Fruit fly (Drosophila melanogaster): ENCODE measurements around the gene SNF4Agamma.
A peak's percentile ranks its signal among the peaks of the same experiment; 100 is the strongest.

DNA sequence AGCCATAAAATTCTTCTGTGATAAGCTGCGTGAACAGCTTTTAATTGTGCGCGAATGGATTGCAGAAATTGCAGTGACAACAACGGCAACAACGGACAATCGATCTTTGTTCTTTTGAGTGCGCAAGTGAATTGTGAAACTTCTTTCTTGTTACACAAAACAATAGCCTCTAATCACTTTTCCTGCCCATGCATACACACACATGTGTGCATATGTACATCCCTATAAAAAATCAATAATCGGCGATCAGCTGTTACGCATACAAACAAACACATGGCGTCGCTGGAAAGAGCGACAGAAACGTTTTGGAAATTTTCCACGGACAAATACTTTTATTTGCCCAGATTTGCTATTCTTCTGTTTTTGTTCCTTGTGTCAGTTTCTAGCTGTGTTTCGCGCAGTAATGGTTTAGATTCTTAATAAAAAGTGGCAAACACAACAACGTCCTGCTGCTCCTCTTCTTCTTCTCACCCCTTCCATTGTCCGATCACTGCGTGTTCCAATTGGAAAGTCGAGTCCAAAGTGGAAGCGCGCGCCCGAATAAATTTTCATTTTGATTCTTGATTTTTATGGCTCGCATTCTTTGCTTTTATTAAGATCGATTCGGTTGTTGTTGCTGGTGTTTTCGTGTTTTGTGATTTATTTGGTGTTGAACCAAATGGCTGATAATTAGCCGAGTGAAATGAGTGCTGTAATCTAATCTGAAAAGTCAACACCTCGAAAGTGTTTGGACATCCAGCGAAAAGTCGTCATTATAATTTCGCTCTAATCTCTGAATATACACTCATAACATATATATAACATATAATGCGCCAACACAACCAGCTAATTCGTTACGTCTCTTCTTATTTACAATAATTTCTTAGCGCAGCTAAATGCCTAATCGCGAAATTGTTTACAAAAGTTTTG, 16.3 kb downstream of the SNF4Agamma start:
- TF ChIP-seq CG32006 (GFP tag; optimal IDR thresholded peaks at IDR 0.05), result no peak
- TF ChIP-seq Hr38 (GFP tag; optimal IDR thresholded peaks at IDR 0.05), result no peak
- no peak for TF ChIP-seq lz (GFP tag; optimal IDR thresholded peaks at IDR 0.05)
- TF ChIP-seq Eip78C (GFP tag), result peak; percentile 60
